Fruit fly (Drosophila melanogaster) Kc167 (cell line): ENCODE data around the gene CG43218.

ENCODE experiments used
- Sin3A ChIP-seq: fragments of >200 bp; optimal IDR thresholded peaks from 2 replicates; lab custom pipeline; 2018; ENCODE audit warnings: missing external identifiers
- psq ChIP-seq: fragments of >200 bp; optimal IDR thresholded peaks from 2 replicates; lab custom pipeline; 2017; ENCODE audit warnings: missing external identifiers
- ttk ChIP-seq: sonication (Bioruptor generic); optimal IDR thresholded peaks from 2 replicates; lab custom pipeline; 2017; ENCODE audit warnings: missing external identifiers

DNA sequence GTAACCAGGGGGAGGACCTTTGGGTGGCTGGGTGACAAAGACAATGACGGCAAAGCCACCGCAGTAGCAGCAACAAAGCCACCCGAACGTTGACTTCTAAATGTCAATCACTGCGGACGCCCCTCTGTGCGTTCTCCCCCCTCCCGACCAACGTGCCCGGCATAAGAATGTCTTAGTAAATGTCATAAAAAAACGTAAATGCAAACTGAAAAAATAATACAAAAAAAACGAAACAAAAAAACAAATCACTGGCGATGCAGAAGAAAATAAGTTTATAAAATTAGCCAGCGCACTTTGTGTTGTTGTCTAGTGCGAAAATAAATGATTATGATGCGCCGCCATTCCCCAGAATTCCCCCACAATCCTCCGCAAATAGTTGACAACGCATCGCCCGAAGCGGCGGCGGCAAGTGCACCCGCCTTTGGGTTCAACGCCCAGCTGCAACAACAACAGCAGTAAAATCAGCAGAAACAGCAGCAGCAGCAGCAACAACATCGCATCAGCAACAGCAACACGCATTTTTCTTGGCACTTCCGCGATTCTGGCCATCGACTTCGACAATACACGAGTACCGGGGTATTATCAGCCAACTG lies 20.8 kb upstream of the CG43218 start:
- TF ChIP-seq ttk (no peak), psq (lab: Kevin White, UChicago) (no peak), Sin3A (no peak)
